Worm (Caenorhabditis elegans): ENCODE results near the gene panl-3.

DNA sequence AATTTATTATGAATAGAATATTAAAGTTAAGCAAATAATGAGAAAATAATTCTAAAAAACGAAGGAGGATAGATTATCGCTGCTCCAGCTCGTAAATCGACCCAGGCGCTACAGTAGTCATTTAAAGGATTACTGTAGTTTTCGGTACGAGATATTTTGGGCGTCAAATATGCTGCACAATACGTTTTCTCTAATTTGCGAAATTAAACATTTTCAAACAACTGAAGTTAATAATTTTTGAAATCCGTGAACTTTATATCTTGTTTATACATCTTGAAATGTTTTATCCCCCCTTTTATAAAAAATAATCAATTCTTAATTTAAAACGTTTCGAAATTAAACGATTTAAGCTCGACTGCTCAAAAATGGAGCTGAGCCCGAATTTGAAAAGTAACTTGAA is 27.2 kb downstream of the panl-3 start, which contains the start of gene K11H3.2:
- TF ChIP-seq dao-5 (tag; optimal IDR thresholded peaks at IDR 0.05) = no peak
- no peak for TF ChIP-seq him-1 (tag; optimal IDR thresholded peaks at IDR 0.05)
